Fruit fly (Drosophila melanogaster) whole organism, embryonic: ENCODE measurements around the gene GCC88.

Experiments used
- Ada2b ChIP-seq: fragments of 200-800 bp; sonication (Bioruptor generic); IDR thresholded peaks from 2 replicates; pipeline ENCODE4 v1.3.6; 2022; ENCODE audit warnings: missing biosample characterization, missing genetic modification characterization
- Adf1 ChIP-seq: fragments of 200-800 bp; sonication (Bioruptor generic); IDR thresholded peaks from 2 replicates; pipeline ENCODE4 v1.3.6; 2022; ENCODE audit warnings: missing biosample characterization, missing genetic modification characterization
- Antp ChIP-seq: fragments of 200-800 bp; sonication (Bioruptor generic); optimal IDR thresholded peaks from 3 replicates; lab custom pipeline; 2016; ENCODE audit warnings: missing biosample characterization, missing genetic modification characterization
- CG10565 ChIP-seq: fragments of 200-800 bp; sonication (Bioruptor generic); optimal IDR thresholded peaks from 3 replicates; lab custom pipeline; 2016; ENCODE audit warnings: missing biosample characterization, mild to moderate bottlenecking, missing genetic modification characterization
- CG12769 ChIP-seq: fragments of 200-800 bp; sonication (Bioruptor generic); optimal IDR thresholded peaks from 2 replicates; lab custom pipeline; 2019; ENCODE audit warnings: missing biosample characterization, mild to moderate bottlenecking, missing genetic modification characterization, moderate library complexity
- CG12942 ChIP-seq: fragments of 200-800 bp; sonication (Bioruptor generic); optimal IDR thresholded peaks from 3 replicates; lab custom pipeline; 2016; ENCODE audit warnings: missing biosample characterization, missing genetic modification characterization
- CG13775 ChIP-seq: fragments of 200-800 bp; sonication (Bioruptor generic); optimal IDR thresholded peaks from 3 replicates; lab custom pipeline; 2017; ENCODE audit warnings: missing biosample characterization, mild to moderate bottlenecking, missing genetic modification characterization
- CG15479 ChIP-seq: fragments of 200-800 bp; sonication (Bioruptor generic); optimal IDR thresholded peaks from 3 replicates; lab custom pipeline; 2019; ENCODE audit warnings: missing biosample characterization, mild to moderate bottlenecking, missing genetic modification characterization, moderate library complexity
- CG17328 ChIP-seq: fragments of 200-800 bp; sonication (Bioruptor generic); IDR thresholded peaks from 2 replicates; pipeline ENCODE4 v1.3.6; 2022; ENCODE audit warnings: missing biosample characterization, missing genetic modification characterization
- CG17385 ChIP-seq: fragments of 200-800 bp; sonication (Bioruptor generic); optimal IDR thresholded peaks from 3 replicates; lab custom pipeline; 2018; ENCODE audit warnings: missing biosample characterization, mild to moderate bottlenecking, missing genetic modification characterization
- CG3407 ChIP-seq: fragments of 200-800 bp; sonication (Bioruptor generic); optimal IDR thresholded peaks from 2 replicates; lab custom pipeline; 2018; ENCODE audit warnings: missing biosample characterization, mild to moderate bottlenecking, missing genetic modification characterization
- CG4424 ChIP-seq: fragments of 200-800 bp; sonication (Bioruptor generic); optimal IDR thresholded peaks from 3 replicates; lab custom pipeline; 2016; ENCODE audit warnings: missing biosample characterization, missing genetic modification characterization
- CG6254 ChIP-seq: fragments of 200-800 bp; sonication (Bioruptor generic); optimal IDR thresholded peaks from 3 replicates; lab custom pipeline; 2017; ENCODE audit warnings: mild to moderate bottlenecking, missing biosample characterization, missing genetic modification reagents, missing genetic modification characterization
- CG6689 ChIP-seq: fragments of 200-800 bp; sonication (Bioruptor generic); IDR thresholded peaks from 2 replicates; pipeline ENCODE4 v1.3.6; 2022; ENCODE audit warnings: missing biosample characterization, missing genetic modification characterization
- CG7987 ChIP-seq: fragments of 200-800 bp; sonication (Bioruptor generic); optimal IDR thresholded peaks from 2 replicates; lab custom pipeline; 2018; ENCODE audit warnings: missing biosample characterization, mild to moderate bottlenecking, missing genetic modification characterization, moderate library complexity
- CG8089 ChIP-seq: fragments of 200-800 bp; sonication (Bioruptor generic); optimal IDR thresholded peaks from 3 replicates; lab custom pipeline; 2016; ENCODE audit warnings: missing biosample characterization, missing genetic modification characterization
- CG8359 ChIP-seq: fragments of 200-800 bp; sonication (Bioruptor generic); optimal IDR thresholded peaks from 2 replicates; lab custom pipeline; 2017; ENCODE audit warnings: missing biosample characterization, mild to moderate bottlenecking, missing genetic modification characterization, borderline replicate concordance
- CG9215 ChIP-seq: fragments of 200-800 bp; sonication (Bioruptor generic); IDR thresholded peaks from 2 replicates; pipeline ENCODE4 v1.3.6; 2022; ENCODE audit warnings: missing biosample characterization, missing genetic modification characterization
- CTCF ChIP-seq: fragments of 200-800 bp; sonication (Bioruptor generic); optimal IDR thresholded peaks from 2 replicates; lab custom pipeline; 2017; ENCODE audit warnings: missing biosample characterization, mild to moderate bottlenecking, missing genetic modification characterization, moderate library complexity
- Camta ChIP-seq: fragments of 200-800 bp; sonication (Bioruptor generic); optimal IDR thresholded peaks from 2 replicates; lab custom pipeline; 2016; ENCODE audit warnings: missing biosample characterization, missing genetic modification characterization
- Ets97D ChIP-seq: fragments of 200-800 bp; sonication (Bioruptor generic); optimal IDR thresholded peaks from 3 replicates; lab custom pipeline; 2016; ENCODE audit warnings: missing biosample characterization, missing genetic modification characterization
- Gsc ChIP-seq: fragments of 200-800 bp; sonication (Bioruptor generic); IDR thresholded peaks from 2 replicates; pipeline ENCODE4 v1.3.6; 2022; ENCODE audit warnings: missing biosample characterization, missing genetic modification characterization
- HLH3B ChIP-seq: fragments of 200-800 bp; sonication (Bioruptor generic); IDR thresholded peaks from 2 replicates; pipeline ENCODE4 v1.3.6; 2022; ENCODE audit warnings: missing biosample characterization, missing genetic modification characterization
- Oaz ChIP-seq: fragments of 200-800 bp; sonication (Bioruptor generic); IDR thresholded peaks from 2 replicates; pipeline ENCODE4 v1.3.6; 2022; ENCODE audit warnings: missing biosample characterization, missing genetic modification characterization
- Opbp ChIP-seq: fragments of 200-800 bp; sonication (Bioruptor generic); IDR thresholded peaks from 3 replicates; pipeline ENCODE4 v1.3.6; 2022; ENCODE audit warnings: missing biosample characterization, missing genetic modification characterization; ENCODE audit not compliant: partially characterized antibody
- Poxn ChIP-seq: fragments of 200-800 bp; sonication (Bioruptor generic); IDR thresholded peaks from 2 replicates; pipeline ENCODE4 v1.3.6; 2022; ENCODE audit warnings: missing biosample characterization, missing genetic modification characterization
- Rx ChIP-seq: fragments of 200-800 bp; sonication (Bioruptor generic); IDR thresholded peaks from 2 replicates; pipeline ENCODE4 v1.3.6; 2022; ENCODE audit warnings: missing biosample characterization, missing genetic modification characterization
- Side ChIP-seq: fragments of 200-800 bp; sonication (Bioruptor generic); optimal IDR thresholded peaks from 2 replicates; lab custom pipeline; 2016; ENCODE audit warnings: missing biosample characterization, missing genetic modification characterization
- Usf ChIP-seq: fragments of 200-800 bp; sonication (Bioruptor generic); optimal IDR thresholded peaks from 2 replicates; lab custom pipeline; 2017; ENCODE audit warnings: missing genotype, missing biosample characterization, missing genetic modification characterization
- Vsx1 ChIP-seq: fragments of 200-800 bp; sonication (Bioruptor generic); optimal IDR thresholded peaks from 2 replicates; lab custom pipeline; 2017; ENCODE audit warnings: missing biosample characterization, mild to moderate bottlenecking, missing genetic modification characterization, missing genetic modification reagents
- Xbp1 ChIP-seq: fragments of 200-800 bp; sonication (Bioruptor generic); optimal IDR thresholded peaks from 3 replicates; lab custom pipeline; 2016; ENCODE audit warnings: missing biosample characterization, mild to moderate bottlenecking, missing genetic modification characterization
- aop ChIP-seq: fragments of 200-800 bp; sonication (Bioruptor generic); IDR thresholded peaks from 2 replicates; pipeline ENCODE4 v1.3.6; 2022; ENCODE audit warnings: missing biosample characterization, missing genetic modification characterization
- bbx ChIP-seq: fragments of 200-800 bp; sonication (Bioruptor generic); IDR thresholded peaks from 2 replicates; pipeline ENCODE4 v1.3.6; 2022; ENCODE audit warnings: missing biosample characterization, missing genetic modification characterization; ENCODE audit not compliant: partially characterized antibody
- bcd ChIP-seq: fragments of 200-800 bp; sonication (Bioruptor generic); optimal IDR thresholded peaks from 2 replicates; lab custom pipeline; 2017; ENCODE audit warnings: missing biosample characterization, mild to moderate bottlenecking, missing genetic modification characterization
- en ChIP-seq: fragments of 200-800 bp; sonication (Bioruptor generic); optimal IDR thresholded peaks from 2 replicates; lab custom pipeline; 2016; ENCODE audit warnings: missing biosample characterization, missing genetic modification characterization
- gce ChIP-seq: fragments of 200-800 bp; sonication (Bioruptor generic); IDR thresholded peaks from 3 replicates; pipeline ENCODE4 v1.3.6; 2022; ENCODE audit warnings: missing biosample characterization, missing genetic modification characterization
- gem ChIP-seq: fragments of 200-800 bp; sonication (Bioruptor generic); optimal IDR thresholded peaks from 2 replicates; lab custom pipeline; 2019; ENCODE audit warnings: missing biosample characterization, mild to moderate bottlenecking, missing genetic modification characterization, moderate library complexity
- her ChIP-seq: fragments of 200-800 bp; sonication (Bioruptor generic); optimal IDR thresholded peaks from 2 replicates; lab custom pipeline; 2016; ENCODE audit warnings: missing biosample characterization, missing genetic modification characterization
- lola ChIP-seq, 3 experiments: fragments of >200 bp in 2 of 3; fragments of 200-800 bp in 1 of 3; sonication (Bioruptor generic) in 1 of 3; optimal IDR thresholded peaks; 2 replicates each; lab custom pipeline; 2017 to 2019; ENCODE audit warnings: missing biosample characterization in 3 of 3, missing genetic modification characterization in 3 of 3, mild to moderate bottlenecking in 1 of 3, moderate library complexity in 1 of 3
- lov ChIP-seq, 2 experiments: fragments of 200-800 bp in 1 of 2; fragments of >200 bp in 1 of 2; sonication (Bioruptor generic) in 1 of 2; IDR thresholded peaks in 1 of 2; optimal IDR thresholded peaks in 1 of 2; 2 replicates in 1 of 2; 3 replicates in 1 of 2; pipeline versions ENCODE4 v1.3.6 to Lab custom; 2017 to 2022; ENCODE audit warnings: missing biosample characterization in 1 of 2, missing genetic modification characterization in 1 of 2
- luna ChIP-seq: fragments of 200-800 bp; sonication (Bioruptor generic); optimal IDR thresholded peaks from 2 replicates; lab custom pipeline; 2016; ENCODE audit warnings: missing biosample characterization, missing genetic modification characterization
- mirr ChIP-seq: fragments of 200-800 bp; sonication (Bioruptor generic); optimal IDR thresholded peaks from 3 replicates; lab custom pipeline; 2018; ENCODE audit warnings: missing biosample characterization, mild to moderate bottlenecking, missing genetic modification characterization
- peb ChIP-seq: fragments of 200-800 bp; sonication (Bioruptor generic); IDR thresholded peaks from 2 replicates; pipeline ENCODE4 v1.3.6; 2022; ENCODE audit warnings: missing biosample characterization, missing genetic modification characterization
- pros ChIP-seq: fragments of 200-800 bp; sonication (Bioruptor generic); optimal IDR thresholded peaks from 3 replicates; lab custom pipeline; 2019; ENCODE audit warnings: missing biosample characterization, mild to moderate bottlenecking, missing genetic modification characterization, moderate library complexity
- ranshi ChIP-seq: fragments of 200-800 bp; sonication (Bioruptor generic); IDR thresholded peaks from 2 replicates; pipeline ENCODE4 v1.3.6; 2022; ENCODE audit warnings: missing biosample characterization, missing genetic modification characterization
- scrt ChIP-seq: fragments of 200-800 bp; sonication (Bioruptor generic); optimal IDR thresholded peaks from 2 replicates; lab custom pipeline; 2018; ENCODE audit warnings: missing biosample characterization, mild to moderate bottlenecking, missing genetic modification characterization, moderate library complexity
- sd ChIP-seq: fragments of 200-800 bp; sonication (Bioruptor generic); optimal IDR thresholded peaks from 3 replicates; lab custom pipeline; 2018; ENCODE audit warnings: missing biosample characterization, mild to moderate bottlenecking, missing genetic modification characterization, moderate library complexity
- sug ChIP-seq: fragments of 200-800 bp; optimal IDR thresholded peaks from 2 replicates; lab custom pipeline; 2019; ENCODE audit warnings: missing biosample characterization, mild to moderate bottlenecking, missing genetic modification characterization, moderate library complexity
- unpg ChIP-seq: fragments of 200-800 bp; sonication (Bioruptor generic); optimal IDR thresholded peaks from 3 replicates; lab custom pipeline; 2018; ENCODE audit warnings: missing biosample characterization, mild to moderate bottlenecking, missing genetic modification characterization, moderate library complexity
- usp ChIP-seq: fragments of >200 bp; optimal IDR thresholded peaks from 2 replicates; lab custom pipeline; 2017; ENCODE audit warnings: missing biosample characterization, missing genetic modification characterization

Gene GCC88

dm6 chr3R:11216156-11216630 lies 14.2 kb downstream of the GCC88 start, which contains the start of the genes RpS25 and CG4820:
RpS25 (minus strand) TSS chr3R:11216287.
CG4820 (plus strand) TSS chr3R:11216535.
- TF ChIP-seq CG17328 (GFP tag; lab: Robert Waterston, UW), result peak; percentile 87
- TF ChIP-seq CG12942, result peak; percentile 74
- peak; percentile 91 for TF ChIP-seq her
- TF ChIP-seq pros (GFP tag; lab: Kevin White, UChicago), result peak; percentile 2
- TF ChIP-seq CG6689 (GFP tag; lab: Robert Waterston, UW), result peak; percentile 96
- peak; percentile 87 for TF ChIP-seq CG3407 (GFP tag; lab: Kevin White, UChicago)
- peak; percentile 81 for TF ChIP-seq Oaz
- peak; percentile 82 for TF ChIP-seq HLH3B (GFP tag; lab: Robert Waterston, UW)
- TF ChIP-seq CG7987 (GFP tag; lab: Kevin White, UChicago), result peak; percentile 98
- TF ChIP-seq gce, result peak; percentile 86; the same call in 2 of the 3 replicates
- peak; percentile 79 for TF ChIP-seq Rx (GFP tag; lab: Robert Waterston, UW)
- peak; percentile 93 for TF ChIP-seq CG8089 (GFP tag; lab: Kevin White, UChicago)
- peak; percentile 87 for TF ChIP-seq scrt (GFP tag; lab: Kevin White, UChicago)
- peak; percentile 62 for TF ChIP-seq Adf1 (GFP tag; lab: Robert Waterston, UW)
- TF ChIP-seq Antp (GFP tag; lab: Kevin White, UChicago), result peak; percentile 76
- TF ChIP-seq Poxn, result no peak; the same call in 1 of the 2 replicates
- peak; percentile 94 for TF ChIP-seq Side (GFP tag; lab: Kevin White, UChicago)
- TF ChIP-seq Xbp1 (GFP tag; lab: Kevin White, UChicago), result peak; percentile 89
- TF ChIP-seq Camta (GFP tag; lab: Kevin White, UChicago), result peak; percentile 94
- TF ChIP-seq Ets97D (GFP tag; lab: Kevin White, UChicago), result peak; percentile 100
- peak; percentile 69 for TF ChIP-seq CTCF
- 0 out of 2 replicates have a peak, but pooled peaks have one; percentile 15 for TF ChIP-seq aop (GFP tag; lab: Robert Waterston, UW)
- TF ChIP-seq CG9215 (GFP tag; lab: Robert Waterston, UW), result peak; percentile 65
- peak; percentile 66 for TF ChIP-seq Ada2b (GFP tag; lab: Robert Waterston, UW)
- peak; percentile 78 for TF ChIP-seq ranshi (GFP tag; lab: Robert Waterston, UW)
- peak; percentile 96 for TF ChIP-seq bcd (GFP tag; lab: Kevin White, UChicago)
- peak; percentile 76 for TF ChIP-seq Opbp
- peak; percentile 74 for TF ChIP-seq CG6254 (GFP tag; lab: Kevin White, UChicago)
- peak; percentile 84 for TF ChIP-seq CG8359 (GFP tag; lab: Kevin White, UChicago)
- TF ChIP-seq Gsc (GFP tag; lab: Robert Waterston, UW), result no peak
- TF ChIP-seq CG12769 (tag; lab: Kevin White, UChicago), result peak; percentile 93
- peak; percentile 89 for TF ChIP-seq CG17385
- TF ChIP-seq sd (tag; lab: Kevin White, UChicago), result peak; percentile 57
- TF ChIP-seq gem (tag; lab: Kevin White, UChicago), result peak; percentile 80
- TF ChIP-seq CG15479 (GFP tag; lab: Kevin White, UChicago), result peak; percentile 94
- TF ChIP-seq luna (GFP tag; lab: Kevin White, UChicago), result peak; percentile 86
- TF ChIP-seq usp, result no peak
- TF ChIP-seq CG4424 (GFP tag; lab: Kevin White, UChicago), result peak; percentile 92
- TF ChIP-seq CG10565 (GFP tag; lab: Kevin White, UChicago), result peak; percentile 59
- TF ChIP-seq Vsx1, result peak; percentile 90
- TF ChIP-seq lov (optimal IDR thresholded peaks at IDR 0.05; lab: Kevin White, UChicago), result no peak
- TF ChIP-seq lov (GFP tag; IDR thresholded peaks at IDR 0.05; lab: Robert Waterston, UW), result peak; percentile 89
- TF ChIP-seq unpg (GFP tag; lab: Kevin White, UChicago), result peak; percentile 86
- TF ChIP-seq en (GFP tag; lab: Kevin White, UChicago), result peak; percentile 88
- peak; percentile 97 for TF ChIP-seq CG13775
- peak; percentile 80 for TF ChIP-seq Usf (GFP tag; lab: Kevin White, UChicago)
- TF ChIP-seq peb (GFP tag; lab: Robert Waterston, UW), result peak; percentile 54; the same call in 1 of the 2 replicates
- peak in 1 of 3 experiments; percentile 76 for TF ChIP-seq lola (GFP tag; optimal IDR thresholded peaks at IDR 0.05; lab: Kevin White, UChicago)
- TF ChIP-seq mirr (GFP tag; lab: Kevin White, UChicago), result peak; percentile 98
- peak; percentile 92 for TF ChIP-seq sug
- TF ChIP-seq bbx (GFP tag; lab: Robert Waterston, UW), result peak; percentile 70
